Fruit fly (Drosophila melanogaster) Kc167 (cell line): ENCODE measurements around the gene CG11069.

Experiments
- Myc ChIP-seq: fragments of >200 bp; optimal IDR thresholded peaks from 2 replicates; lab custom pipeline; 2017; ENCODE audit warnings: missing external identifiers
- ttk ChIP-seq: sonication (Bioruptor generic); optimal IDR thresholded peaks from 2 replicates; lab custom pipeline; 2017; ENCODE audit warnings: missing external identifiers

dm6 chr3R:24917814-24918636 is 23.5 kb downstream of the CG11069 start, which contains the start of the genes PIG-S, sud1 and CG11168:
- no peak for TF ChIP-seq Myc
- no peak for TF ChIP-seq ttk (lab: Kevin White, UChicago)
